Worm (Caenorhabditis elegans) whole organism, L3 larva: ENCODE results near the gene nhr-254.

Source experiments
- ama-1 ChIP-seq: fragments of 150-350 bp; optimal IDR thresholded peaks from 2 replicates; lab custom pipeline; 2018
- elt-1 ChIP-seq: fragments of 150-350 bp; optimal IDR thresholded peaks from 2 replicates; lab custom pipeline; 2014; ENCODE audit warnings: missing biosample characterization, missing genetic modification characterization
- elt-3 ChIP-seq, 3 experiments: fragments of 150-350 bp in 1 of 3; sonication (generic microtip) in 2 of 3; optimal IDR thresholded peaks; 2 replicates in 2 of 3; 4 replicates in 1 of 3; lab custom pipeline; 2014 to 2017; ENCODE audit warnings: missing biosample characterization in 3 of 3, missing genetic modification characterization in 3 of 3
- eor-1 ChIP-seq, 2 experiments: fragments of 150-350 bp; optimal IDR thresholded peaks; 2 replicates each; lab custom pipeline; 2014 to 2018; ENCODE audit warnings: missing biosample characterization in 2 of 2, missing genetic modification characterization in 2 of 2
- fos-1 ChIP-seq: fragments of 150-350 bp; optimal IDR thresholded peaks from 2 replicates; lab custom pipeline; 2014; ENCODE audit warnings: missing biosample characterization, missing genetic modification characterization
- lin-39 ChIP-seq: fragments of 150-350 bp; optimal IDR thresholded peaks from 2 replicates; lab custom pipeline; 2018; ENCODE audit warnings: missing biosample characterization, missing genetic modification reagents, missing genetic modification characterization
- mdl-1 ChIP-seq: fragments of 150-350 bp; optimal IDR thresholded peaks from 2 replicates; lab custom pipeline; 2014; ENCODE audit warnings: missing biosample characterization, missing genetic modification characterization
- nhr-28 ChIP-seq: fragments of 150-350 bp; optimal IDR thresholded peaks from 2 replicates; lab custom pipeline; 2014; ENCODE audit warnings: missing biosample characterization, missing genetic modification characterization
- nhr-67 ChIP-seq: fragments of 150-350 bp; optimal IDR thresholded peaks from 2 replicates; lab custom pipeline; 2014; ENCODE audit warnings: missing biosample characterization, missing genetic modification characterization
- unc-62 ChIP-seq: fragments of 150-350 bp; sonication (generic microtip); optimal IDR thresholded peaks from 4 replicates; lab custom pipeline; 2014; ENCODE audit warnings: missing biosample characterization, missing genetic modification reagents, missing genetic modification characterization
- zag-1 ChIP-seq: fragments of 150-350 bp; optimal IDR thresholded peaks from 2 replicates; lab custom pipeline; 2014; ENCODE audit warnings: missing biosample characterization, missing genetic modification characterization

ce11 chrV:440923-441322 lies 48.5 kb downstream of the nhr-254 start, which contains the start of gene B0554.7:
- no peak for TF ChIP-seq eor-1 (tag; optimal IDR thresholded peaks at IDR 0.05; lab: Kevin White, UChicago)
- TF ChIP-seq nhr-67: no peak
- no peak for TF ChIP-seq ama-1 (lab: Kevin White, UChicago)
- TF ChIP-seq lin-39 (tag; lab: Kevin White, UChicago): no peak
- TF ChIP-seq elt-1: no peak
- no peak for TF ChIP-seq elt-3 (tag; optimal IDR thresholded peaks at IDR 0.05; lab: Kevin White, UChicago)
- TF ChIP-seq unc-62 (GFP tag; lab: Kevin White, UChicago): no peak
- no peak for TF ChIP-seq fos-1 (tag; lab: Kevin White, UChicago)
- TF ChIP-seq zag-1 (tag; lab: Kevin White, UChicago): no peak
- TF ChIP-seq nhr-28 (tag; lab: Kevin White, UChicago): no peak
- TF ChIP-seq mdl-1 (tag; lab: Kevin White, UChicago): no peak
